Worm (Caenorhabditis elegans) whole organism, L3 larva: Measurements from ENCODE around the gene spp-12.

ENCODE experiments used
- R02D3.7 ChIP-seq: fragments of 150-350 bp; optimal IDR thresholded peaks from 2 replicates; lab custom pipeline; 2014; ENCODE audit warnings: missing biosample characterization, missing genetic modification characterization
- aly-2 ChIP-seq: fragments of 150-350 bp; optimal IDR thresholded peaks from 2 replicates; lab custom pipeline; 2014; ENCODE audit warnings: missing biosample characterization, missing genetic modification characterization
- ama-1 ChIP-seq: fragments of 150-350 bp; optimal IDR thresholded peaks from 2 replicates; lab custom pipeline; 2018
- ceh-16 ChIP-seq: sonication (generic microtip); optimal IDR thresholded peaks from 2 replicates; lab custom pipeline; 2017; ENCODE audit warnings: missing biosample characterization, missing genetic modification characterization
- ceh-28 ChIP-seq: fragments of 150-350 bp; optimal IDR thresholded peaks from 2 replicates; lab custom pipeline; 2014; ENCODE audit warnings: missing biosample characterization, missing genetic modification reagents, missing genetic modification characterization
- ceh-82 ChIP-seq: fragments of 150-350 bp; optimal IDR thresholded peaks from 2 replicates; lab custom pipeline; 2014; ENCODE audit warnings: missing biosample characterization, missing genetic modification characterization
- ceh-9 ChIP-seq: sonication (generic microtip); optimal IDR thresholded peaks from 2 replicates; lab custom pipeline; 2018; ENCODE audit warnings: missing biosample characterization, missing genetic modification characterization
- daf-12 ChIP-seq: fragments of 150-350 bp; optimal IDR thresholded peaks from 2 replicates; lab custom pipeline; 2014; ENCODE audit warnings: missing biosample characterization, missing genetic modification reagents, missing genetic modification characterization
- egl-5 ChIP-seq: fragments of 150-350 bp; optimal IDR thresholded peaks from 2 replicates; lab custom pipeline; 2017; ENCODE audit warnings: missing biosample characterization, missing genetic modification reagents, missing genetic modification characterization, inconsistent platforms
- elt-1 ChIP-seq: fragments of 150-350 bp; optimal IDR thresholded peaks from 2 replicates; lab custom pipeline; 2014; ENCODE audit warnings: missing biosample characterization, missing genetic modification characterization
- elt-2 ChIP-seq: sonication (generic microtip); optimal IDR thresholded peaks from 2 replicates; lab custom pipeline; 2016; ENCODE audit warnings: missing genetic modification reagents, mild to moderate bottlenecking, missing genetic modification characterization, missing compliant biosample characterization
- eor-1 ChIP-seq, 2 experiments: fragments of 150-350 bp; optimal IDR thresholded peaks; 2 replicates each; lab custom pipeline; 2014 to 2018; ENCODE audit warnings: missing biosample characterization in 2 of 2, missing genetic modification characterization in 2 of 2
- fkh-10 ChIP-seq: sonication (generic microtip); optimal IDR thresholded peaks from 2 replicates; lab custom pipeline; 2017; ENCODE audit warnings: missing biosample characterization, missing genetic modification reagents, missing genetic modification characterization
- fos-1 ChIP-seq: fragments of 150-350 bp; optimal IDR thresholded peaks from 2 replicates; lab custom pipeline; 2014; ENCODE audit warnings: missing biosample characterization, missing genetic modification characterization
- hmg-11 ChIP-seq: sonication (generic microtip); optimal IDR thresholded peaks from 2 replicates; lab custom pipeline; 2016; ENCODE audit warnings: missing genetic modification characterization, missing compliant biosample characterization
- jun-1 ChIP-seq: fragments of 150-350 bp; optimal IDR thresholded peaks from 2 replicates; lab custom pipeline; 2014; ENCODE audit warnings: missing biosample characterization, missing genetic modification reagents, missing genetic modification characterization
- lin-39 ChIP-seq: fragments of 150-350 bp; optimal IDR thresholded peaks from 2 replicates; lab custom pipeline; 2018; ENCODE audit warnings: missing biosample characterization, missing genetic modification reagents, missing genetic modification characterization
- lsy-12 ChIP-seq: sonication (generic microtip); optimal IDR thresholded peaks from 2 replicates; lab custom pipeline; 2016; ENCODE audit warnings: mild to moderate bottlenecking, missing genetic modification characterization, missing compliant biosample characterization
- mml-1 ChIP-seq: fragments of 150-350 bp; sonication (generic microtip); optimal IDR thresholded peaks from 3 replicates; lab custom pipeline; 2014; ENCODE audit warnings: missing biosample characterization, missing genetic modification characterization
- nhr-11 ChIP-seq: fragments of 150-350 bp; optimal IDR thresholded peaks from 2 replicates; lab custom pipeline; 2014; ENCODE audit warnings: missing biosample characterization, missing genetic modification characterization
- nhr-23 ChIP-seq: fragments of 150-350 bp; optimal IDR thresholded peaks from 2 replicates; lab custom pipeline; 2014; ENCODE audit warnings: missing biosample characterization, missing genetic modification reagents, missing genetic modification characterization
- nhr-237 ChIP-seq: fragments of 150-350 bp; optimal IDR thresholded peaks from 2 replicates; lab custom pipeline; 2014; ENCODE audit warnings: missing biosample characterization, missing genetic modification characterization
- nhr-25 ChIP-seq: sonication (generic microtip); optimal IDR thresholded peaks from 2 replicates; lab custom pipeline; 2017; ENCODE audit warnings: missing biosample characterization, missing genetic modification characterization
- nhr-28 ChIP-seq: fragments of 150-350 bp; optimal IDR thresholded peaks from 2 replicates; lab custom pipeline; 2014; ENCODE audit warnings: missing biosample characterization, missing genetic modification characterization
- nhr-67 ChIP-seq: fragments of 150-350 bp; optimal IDR thresholded peaks from 2 replicates; lab custom pipeline; 2014; ENCODE audit warnings: missing biosample characterization, missing genetic modification characterization
- nhr-77 ChIP-seq: fragments of 150-350 bp; optimal IDR thresholded peaks from 2 replicates; lab custom pipeline; 2014; ENCODE audit warnings: missing biosample characterization, missing genetic modification characterization
- pha-4 ChIP-seq: fragments of 150-350 bp; optimal IDR thresholded peaks from 2 replicates; lab custom pipeline; 2014; ENCODE audit warnings: missing biosample characterization, missing genetic modification reagents, missing genetic modification characterization
- pqm-1 ChIP-seq: fragments of 150-350 bp; optimal IDR thresholded peaks from 2 replicates; lab custom pipeline; 2017; ENCODE audit warnings: missing biosample characterization, missing genetic modification characterization, inconsistent platforms
- sea-2 ChIP-seq: fragments of 150-350 bp; sonication (generic microtip); optimal IDR thresholded peaks from 4 replicates; lab custom pipeline; 2014; ENCODE audit warnings: missing biosample characterization, missing genetic modification reagents, missing genetic modification characterization
- skn-1 ChIP-seq: fragments of 150-350 bp; optimal IDR thresholded peaks from 2 replicates; lab custom pipeline; 2014; ENCODE audit warnings: missing biosample characterization, missing genetic modification characterization
- snpc-4 ChIP-seq: fragments of 150-350 bp; optimal IDR thresholded peaks from 2 replicates; lab custom pipeline; 2014; ENCODE audit warnings: missing biosample characterization, missing genetic modification characterization
- tbx-2 ChIP-seq: sonication (generic microtip); optimal IDR thresholded peaks from 2 replicates; lab custom pipeline; 2016; ENCODE audit warnings: mild to moderate bottlenecking, missing genetic modification characterization, missing compliant biosample characterization
- unc-39 ChIP-seq: sonication (generic microtip); optimal IDR thresholded peaks from 4 replicates; lab custom pipeline; 2017; ENCODE audit warnings: missing biosample characterization, missing genetic modification characterization
- unc-62 ChIP-seq: fragments of 150-350 bp; sonication (generic microtip); optimal IDR thresholded peaks from 4 replicates; lab custom pipeline; 2014; ENCODE audit warnings: missing biosample characterization, missing genetic modification reagents, missing genetic modification characterization
- zag-1 ChIP-seq: fragments of 150-350 bp; optimal IDR thresholded peaks from 2 replicates; lab custom pipeline; 2014; ENCODE audit warnings: missing biosample characterization, missing genetic modification characterization
- ztf-11 ChIP-seq: fragments of 150-350 bp; optimal IDR thresholded peaks from 2 replicates; lab custom pipeline; 2014; ENCODE audit warnings: missing biosample characterization, missing genetic modification characterization
- ztf-4 ChIP-seq: fragments of 150-350 bp; optimal IDR thresholded peaks from 2 replicates; lab custom pipeline; 2014; ENCODE audit warnings: missing biosample characterization, missing genetic modification characterization

spp-12 gene

DNA sequence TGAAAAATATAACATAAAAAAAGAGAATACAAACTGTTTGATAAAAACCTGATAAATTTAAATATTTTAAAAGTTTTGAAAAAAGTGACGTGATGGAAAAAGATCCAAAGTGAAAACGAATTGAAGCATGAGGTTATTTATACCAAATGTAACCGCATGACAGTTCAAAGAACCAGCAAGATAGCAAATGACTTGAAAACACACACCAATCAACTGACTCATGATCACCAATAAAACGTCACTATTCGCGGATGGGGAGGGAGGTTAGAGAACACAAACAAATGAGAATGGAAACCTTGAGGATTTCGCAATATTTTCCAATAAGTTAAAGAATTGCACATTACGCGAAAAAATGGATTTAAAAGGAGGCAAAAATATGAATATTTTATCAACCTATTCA, 19.8 kb downstream of the spp-12 start, which contains the start of gene C06B3.7 (continued):
- TF ChIP-seq ceh-9 (tag; lab: Kevin White, UChicago) (no peak), elt-1 (tag; lab: Kevin White, UChicago) (no peak), pha-4 (tag; lab: Kevin White, UChicago) (peak; percentile 94), fkh-10 (GFP tag; lab: Kevin White, UChicago) (no peak), skn-1 (tag; lab: Kevin White, UChicago) (peak; percentile 72), nhr-77 (no peak), nhr-11 (peak; percentile 27), ceh-82 (tag; lab: Kevin White, UChicago) (no peak), nhr-237 (tag; lab: Kevin White, UChicago) (no peak), pqm-1 (peak; percentile 95), zag-1 (no peak), hmg-11 (tag; lab: Kevin White, UChicago) (no peak), unc-39 (tag; lab: Kevin White, UChicago) (no peak), jun-1 (tag; lab: Kevin White, UChicago) (peak; percentile 92)
- TF ChIP-seq, all 47 proteins: peak for 17

DNA sequence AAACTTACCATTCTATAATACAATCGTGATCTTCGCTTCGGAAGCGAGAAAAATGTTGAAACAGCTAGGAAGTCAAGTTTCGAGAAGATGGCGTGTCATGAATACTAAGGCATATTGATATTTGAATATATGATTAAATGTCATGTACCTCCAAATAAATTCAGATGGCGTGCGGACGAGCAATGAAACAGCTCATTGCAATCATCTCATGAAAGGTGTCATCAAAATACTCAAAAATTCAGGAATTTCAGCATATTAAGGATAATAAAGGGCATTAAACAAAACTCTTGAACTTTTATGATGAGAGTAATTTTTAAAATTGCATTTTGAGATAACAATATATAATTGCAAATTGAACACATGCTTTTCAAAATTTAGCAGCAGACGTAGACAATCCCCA, 25.8 kb downstream of the spp-12 start, which contains the start of gene gcy-32:
TSS of gene gcy-32 (minus strand) at position 101 of the 400 bp plus-strand sequence.
- TF ChIP-seq nhr-67 (tag; lab: Kevin White, UChicago): no peak
- no peak for TF ChIP-seq lin-39
- TF ChIP-seq ztf-4 (tag; lab: Kevin White, UChicago): no peak
- TF ChIP-seq egl-5 (tag; lab: Kevin White, UChicago): no peak
- no peak for TF ChIP-seq ztf-11 (tag; lab: Kevin White, UChicago)
- TF ChIP-seq nhr-237 (tag; lab: Kevin White, UChicago): no peak
- no peak for TF ChIP-seq ceh-9 (tag; lab: Kevin White, UChicago)
- no peak for TF ChIP-seq R02D3.7 (tag; lab: Kevin White, UChicago)
- no peak for TF ChIP-seq lsy-12 (tag; lab: Kevin White, UChicago)
- TF ChIP-seq skn-1 (tag; lab: Kevin White, UChicago): no peak
- TF ChIP-seq pqm-1: no peak
- TF ChIP-seq nhr-23: no peak
- TF ChIP-seq fkh-10 (GFP tag; lab: Kevin White, UChicago): no peak
- TF ChIP-seq aly-2 (tag; lab: Kevin White, UChicago): no peak
- no peak for TF ChIP-seq hmg-11 (tag; lab: Kevin White, UChicago)
- TF ChIP-seq sea-2 (GFP tag; lab: Kevin White, UChicago): no peak
- no peak for TF ChIP-seq ama-1 (lab: Kevin White, UChicago)
- TF ChIP-seq eor-1 (tag; optimal IDR thresholded peaks at IDR 0.05; lab: Kevin White, UChicago): no peak
- no peak for TF ChIP-seq ceh-28 (tag; lab: Kevin White, UChicago)

DNA sequence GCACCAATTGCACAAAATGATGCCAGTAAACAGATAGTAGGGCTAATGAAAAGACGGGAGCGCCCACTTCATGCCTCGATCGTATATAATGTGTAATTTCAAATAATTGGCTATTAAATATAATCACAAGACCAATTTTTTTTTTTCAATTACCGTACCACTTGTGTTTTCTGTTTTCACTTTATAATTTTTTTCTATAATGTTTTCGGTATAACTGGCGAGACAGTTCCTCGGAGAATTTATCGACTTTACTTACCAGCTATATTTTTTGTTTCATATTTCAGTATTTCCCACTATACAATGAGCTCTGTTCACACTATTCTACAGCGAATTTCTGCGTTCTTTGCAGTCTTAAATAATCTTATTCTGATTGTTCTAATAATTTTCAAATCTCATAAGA, 26.6 kb downstream of the spp-12 start, which contains the start of gene str-252:
TSS of gene str-252 (plus strand) at position 301 of the 400 bp plus-strand sequence.
- TF ChIP-seq lin-39 (no peak), pqm-1 (no peak), jun-1 (tag; lab: Kevin White, UChicago) (no peak), snpc-4 (tag; lab: Kevin White, UChicago) (no peak), ceh-16 (tag; lab: Kevin White, UChicago) (no peak), aly-2 (tag; lab: Kevin White, UChicago) (no peak), ztf-4 (tag; lab: Kevin White, UChicago) (no peak), pha-4 (tag; lab: Kevin White, UChicago) (no peak), ceh-82 (tag; lab: Kevin White, UChicago) (no peak), eor-1 (tag; optimal IDR thresholded peaks at IDR 0.05; lab: Kevin White, UChicago) (no peak), fos-1 (no peak), fkh-10 (GFP tag; lab: Kevin White, UChicago) (no peak), ztf-11 (tag; lab: Kevin White, UChicago) (no peak), ama-1 (lab: Kevin White, UChicago) (no peak), tbx-2 (no peak), egl-5 (tag; lab: Kevin White, UChicago) (no peak), unc-62 (GFP tag; lab: Kevin White, UChicago) (no peak), nhr-67 (tag; lab: Kevin White, UChicago) (no peak), nhr-28 (tag; lab: Kevin White, UChicago) (no peak), ceh-9 (tag; lab: Kevin White, UChicago) (no peak)

DNA sequence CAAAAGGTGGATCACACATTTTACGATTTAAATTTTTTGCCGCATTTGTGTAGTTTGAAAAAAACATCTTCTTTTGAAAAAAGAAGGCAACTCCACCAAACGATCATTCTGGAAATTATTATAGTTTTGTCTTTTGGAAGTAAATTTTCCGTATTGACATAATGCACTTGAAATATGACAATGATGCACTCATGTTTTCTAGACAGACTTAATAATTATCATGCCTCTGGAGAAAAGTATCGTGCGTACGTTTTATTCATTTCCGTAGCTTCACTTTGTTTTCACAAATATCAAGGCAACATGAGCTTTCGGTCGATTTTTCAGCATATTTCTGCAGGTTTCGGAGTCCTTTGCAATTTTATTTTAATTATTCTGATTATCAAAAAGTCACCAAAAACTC, 28.7 kb downstream of the spp-12 start, which contains the start of gene str-250:
TSS of gene str-250 (plus strand) at position 301 of the 400 bp plus-strand sequence.
- no peak for TF ChIP-seq elt-2 (tag; lab: Kevin White, UChicago)
- TF ChIP-seq eor-1 (tag; optimal IDR thresholded peaks at IDR 0.05; lab: Kevin White, UChicago): no peak
- no peak for TF ChIP-seq nhr-67 (tag; lab: Kevin White, UChicago)
- no peak for TF ChIP-seq pha-4 (tag; lab: Kevin White, UChicago)
- no peak for TF ChIP-seq nhr-237 (tag; lab: Kevin White, UChicago)
- TF ChIP-seq ceh-16 (tag; lab: Kevin White, UChicago): no peak
- TF ChIP-seq nhr-25 (tag; lab: Kevin White, UChicago): no peak
- no peak for TF ChIP-seq daf-12 (tag; lab: Kevin White, UChicago)
- no peak for TF ChIP-seq egl-5 (tag; lab: Kevin White, UChicago)
- TF ChIP-seq mml-1 (tag; lab: Kevin White, UChicago): no peak
- TF ChIP-seq nhr-11: no peak
- TF ChIP-seq unc-62 (GFP tag; lab: Kevin White, UChicago): no peak
- TF ChIP-seq aly-2 (tag; lab: Kevin White, UChicago): no peak
- no peak for TF ChIP-seq R02D3.7 (tag; lab: Kevin White, UChicago)
- no peak for TF ChIP-seq ceh-28 (tag; lab: Kevin White, UChicago)
- TF ChIP-seq, all 47 proteins: peak for 0
